Worm (Caenorhabditis elegans) whole organism, L4/young adult: ENCODE results near the gene str-101.

ENCODE experiments used
- W03F9.2 ChIP-seq: fragments of 150-350 bp; optimal IDR thresholded peaks from 2 replicates; lab custom pipeline; 2014; ENCODE audit warnings: missing biosample characterization, missing genetic modification characterization
- dao-5 ChIP-seq: sonication (generic microtip); optimal IDR thresholded peaks from 2 replicates; lab custom pipeline; 2016; ENCODE audit warnings: missing genotype, missing genetic modification characterization, moderate library complexity, missing compliant biosample characterization
- him-1 ChIP-seq: sonication (generic microtip); optimal IDR thresholded peaks from 2 replicates; lab custom pipeline; 2016; ENCODE audit warnings: missing genotype, missing genetic modification reagents, missing genetic modification characterization, missing compliant biosample characterization

str-101 gene

ce11 chrV:15730459-15730858 is 18.7 kb upstream of the str-101 start, which contains the start of gene Y6E2A.10:
TSS of gene Y6E2A.10 (minus strand) at chrV:15730559.
- TF ChIP-seq W03F9.2 (tag; lab: Kevin White, UChicago) (no peak), dao-5 (tag; lab: Kevin White, UChicago) (no peak), him-1 (tag; lab: Kevin White, UChicago) (no peak)

DNA sequence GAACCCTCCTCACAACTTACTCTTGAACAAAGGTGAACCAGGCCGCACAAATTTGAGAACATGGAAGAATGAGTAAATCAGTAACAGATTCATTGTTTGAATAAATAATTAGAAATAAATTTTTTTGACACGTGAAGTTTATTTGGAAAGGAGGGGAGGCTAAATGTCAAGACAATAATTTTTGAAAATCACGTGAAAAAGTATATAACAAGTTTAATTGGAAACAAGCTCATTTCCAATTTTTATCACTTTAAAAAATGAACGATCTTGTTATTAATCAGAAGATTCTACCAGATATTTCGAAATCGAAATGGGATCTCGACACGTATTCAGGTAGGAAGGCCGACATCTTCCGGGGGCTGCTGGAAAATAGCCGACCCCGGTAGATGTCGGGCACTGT is 14.8 kb upstream of the str-101 start, which contains the start of the genes irld-57 and sfxn-1.3:
Gene irld-57 (minus strand): TSS at position 101 of the 400 bp plus-strand sequence.
Gene sfxn-1.3 (plus strand): TSS at position 232 of the 400 bp plus-strand sequence.
- TF ChIP-seq him-1 (tag; lab: Kevin White, UChicago) (no peak), W03F9.2 (tag; lab: Kevin White, UChicago) (no peak), dao-5 (tag; lab: Kevin White, UChicago) (no peak)

DNA sequence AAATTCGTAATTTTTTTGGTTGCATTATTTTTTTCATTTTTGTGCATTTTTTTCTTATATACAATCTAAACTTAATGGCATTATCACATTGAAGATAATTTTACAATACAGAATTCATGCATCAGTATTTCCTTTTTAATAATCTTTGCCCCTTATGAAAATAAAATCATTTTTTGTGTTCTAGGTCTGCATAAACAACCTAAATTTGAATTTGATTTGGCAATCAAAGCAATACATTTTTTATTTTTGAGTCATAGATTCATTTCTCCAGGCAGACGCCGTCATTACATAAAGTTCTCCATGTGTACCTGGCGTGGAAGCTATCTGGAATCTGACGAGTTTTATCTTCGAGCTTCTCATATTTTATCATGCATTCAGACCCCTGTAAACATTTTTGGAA is 10.1 kb upstream of the str-101 start, which contains the start of gene srh-140:
Gene srh-140 (plus strand): TSS at position 301 of the 400 bp plus-strand sequence.
- TF ChIP-seq him-1 (tag; lab: Kevin White, UChicago) = no peak
- TF ChIP-seq dao-5 (tag; lab: Kevin White, UChicago) = no peak
- no peak for TF ChIP-seq W03F9.2 (tag; lab: Kevin White, UChicago)

DNA sequence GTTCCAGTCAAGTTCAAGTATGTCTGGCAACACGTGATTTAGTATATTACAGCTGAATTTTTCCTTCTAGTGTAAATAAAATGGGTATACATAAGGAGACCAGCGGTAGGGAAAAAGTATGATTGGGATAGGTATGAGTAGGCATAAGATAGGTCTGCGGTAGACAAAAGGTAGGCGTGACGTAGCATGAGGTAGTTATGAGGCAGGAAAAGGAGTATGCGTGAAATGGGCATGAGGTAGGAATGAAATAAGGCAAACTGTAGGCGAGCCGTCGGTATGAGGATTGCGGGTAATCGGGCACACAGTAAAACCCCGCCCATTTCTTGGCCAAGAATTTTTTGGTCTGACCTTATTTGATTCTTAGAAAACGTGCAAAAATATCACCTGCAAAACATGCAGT is 9.6 kb upstream of the str-101 start:
- TF ChIP-seq W03F9.2 (tag; lab: Kevin White, UChicago) (no peak), dao-5 (tag; lab: Kevin White, UChicago) (no peak), him-1 (tag; lab: Kevin White, UChicago) (no peak)

DNA sequence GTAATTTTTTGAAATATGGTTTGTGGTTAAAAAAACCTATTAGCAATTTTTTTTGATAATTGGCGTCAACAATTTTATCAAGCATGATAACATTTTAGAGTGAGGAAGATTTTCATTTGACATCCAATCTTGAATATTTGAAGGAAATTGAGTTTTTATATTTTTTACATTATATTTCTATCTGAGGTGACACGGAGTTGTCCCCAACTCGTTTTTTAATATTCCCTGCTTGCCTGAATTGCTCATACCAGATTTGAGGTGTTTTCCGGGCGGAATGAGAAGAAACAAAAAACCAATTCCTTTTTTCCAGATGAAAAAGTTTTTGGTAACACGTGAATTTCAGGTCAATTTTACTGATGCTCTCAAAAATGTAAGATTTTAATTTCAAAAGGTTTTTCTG is 7.8 kb upstream of the str-101 start, which contains the start of gene Y6E2A.7:
Gene Y6E2A.7 (plus strand): TSS at position 301 of the 400 bp plus-strand sequence.
- TF ChIP-seq W03F9.2 (tag; lab: Kevin White, UChicago) (no peak), him-1 (tag; lab: Kevin White, UChicago) (no peak), dao-5 (tag; lab: Kevin White, UChicago) (no peak)

DNA sequence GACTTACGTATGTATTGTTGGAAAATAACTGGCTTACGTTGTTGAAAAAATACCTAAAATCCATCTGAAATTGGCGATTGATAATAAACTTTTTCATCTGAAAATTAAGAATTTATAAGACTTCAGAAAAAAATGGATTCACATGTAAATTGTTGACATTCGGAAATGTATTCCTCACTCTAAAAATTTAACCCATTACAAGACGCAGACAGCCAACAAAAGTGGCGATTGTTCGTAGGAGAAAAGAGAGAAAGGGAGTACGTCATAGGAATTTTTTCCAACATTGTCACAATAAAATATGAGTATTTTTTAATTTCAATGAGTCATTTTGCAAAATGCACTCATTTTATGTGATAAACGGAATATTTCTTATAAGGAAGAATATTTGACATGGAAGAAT is 6.8 kb upstream of the str-101 start, which contains the start of gene Y6E2A.5:
Gene Y6E2A.5 (minus strand): TSS at position 101 of the 400 bp plus-strand sequence.
- no peak for TF ChIP-seq dao-5 (tag; lab: Kevin White, UChicago)
- TF ChIP-seq W03F9.2 (tag; lab: Kevin White, UChicago) = no peak
- no peak for TF ChIP-seq him-1 (tag; lab: Kevin White, UChicago)

- TF ChIP-seq dao-5 (tag; lab: Kevin White, UChicago) = no peak
- no peak for TF ChIP-seq W03F9.2 (tag; lab: Kevin White, UChicago)
- TF ChIP-seq him-1 (tag; lab: Kevin White, UChicago) = no peak
Observed at ce11 chrV:15716679-15717078, 4.9 kb upstream of the str-101 start, which contains the start of gene Y6E2A.4. TSS of gene Y6E2A.4 (minus strand) at chrV:15716779.

DNA sequence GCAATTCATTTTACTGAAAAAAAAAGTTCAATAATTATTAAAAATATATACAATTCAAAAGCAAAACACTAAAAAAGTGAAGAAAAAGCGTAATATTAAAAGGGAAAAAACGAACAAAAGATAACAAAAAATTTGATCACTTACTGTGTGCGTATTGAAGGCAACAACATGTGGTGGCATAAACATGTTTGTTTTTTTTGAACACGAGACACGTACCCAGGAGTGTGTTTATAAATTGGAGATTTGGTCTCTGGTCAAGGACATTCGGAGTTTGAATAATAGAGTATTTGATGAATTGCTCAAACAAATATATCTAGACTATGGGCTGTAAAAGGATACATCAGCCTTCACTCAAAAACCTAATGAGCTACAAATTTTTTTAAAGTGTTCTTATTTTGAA is 3.8 kb upstream of the str-101 start:
- TF ChIP-seq dao-5 (tag; lab: Kevin White, UChicago) (no peak), W03F9.2 (tag; lab: Kevin White, UChicago) (no peak), him-1 (tag; lab: Kevin White, UChicago) (no peak)

DNA sequence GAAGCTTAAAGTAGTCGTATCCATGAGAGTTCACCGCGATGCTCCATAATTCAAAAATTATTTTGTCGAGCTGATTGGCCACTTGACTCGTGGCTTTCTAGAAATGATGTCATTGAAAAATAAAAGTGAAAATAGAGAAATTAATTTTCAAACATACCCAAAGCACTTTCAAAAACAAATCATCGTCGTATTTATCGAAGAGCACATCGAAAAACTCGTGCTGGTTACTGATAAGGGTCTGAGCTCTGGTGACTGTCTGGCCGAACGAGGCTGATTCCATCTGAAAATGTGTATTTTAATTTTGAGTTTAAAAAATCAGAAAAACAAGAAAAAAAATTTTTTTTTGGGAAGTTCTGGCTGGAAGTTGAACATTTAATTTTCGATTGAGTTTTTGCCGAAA is 587 bp upstream of the str-101 start:
- TF ChIP-seq him-1 (tag; lab: Kevin White, UChicago) (no peak), dao-5 (tag; lab: Kevin White, UChicago) (no peak), W03F9.2 (tag; lab: Kevin White, UChicago) (no peak)

DNA sequence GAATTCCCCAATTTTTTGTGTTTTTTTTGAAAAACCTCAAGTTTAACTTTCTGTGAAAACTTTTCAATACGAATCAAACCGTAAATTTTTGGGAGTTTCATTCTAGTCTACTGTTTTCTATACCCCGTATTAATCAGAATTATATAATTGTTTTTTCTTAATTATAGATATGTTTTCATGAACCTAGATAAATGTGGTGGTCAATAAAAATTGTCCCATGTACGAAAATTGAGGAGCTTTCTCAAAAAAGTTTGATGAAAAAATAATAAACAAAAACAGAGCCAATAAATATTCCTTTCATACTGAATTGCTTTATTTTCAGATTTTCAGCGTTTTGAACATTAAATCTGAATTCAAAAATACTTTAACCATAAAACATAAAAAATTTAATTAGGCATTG is 1.4 kb downstream of the str-101 start, which contains the start of gene Y6E2A.1:
Gene Y6E2A.1 (minus strand): TSS at position 101 of the 400 bp plus-strand sequence.
- TF ChIP-seq W03F9.2 (tag; lab: Kevin White, UChicago) (no peak), dao-5 (tag; lab: Kevin White, UChicago) (no peak), him-1 (tag; lab: Kevin White, UChicago) (no peak)

DNA sequence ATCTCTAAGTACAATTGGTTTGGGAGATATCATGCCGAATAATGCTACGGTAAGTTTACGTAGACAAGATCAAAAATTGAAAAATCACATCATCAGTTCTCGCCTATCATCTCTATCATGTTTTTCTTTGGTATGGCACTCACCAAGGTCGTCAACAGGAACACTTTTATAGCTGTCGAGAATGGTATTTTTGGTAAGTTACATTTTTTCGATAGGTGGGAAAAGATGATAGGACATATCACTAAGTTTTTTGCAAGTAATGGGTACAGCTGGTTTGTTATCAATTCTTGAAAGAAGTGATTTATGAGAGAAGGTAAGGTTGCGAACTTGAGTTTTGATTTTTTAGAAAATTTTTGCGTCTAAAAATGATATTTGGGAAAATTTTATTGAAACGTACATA is 3.8 kb downstream of the str-101 start:
- TF ChIP-seq dao-5 (tag; lab: Kevin White, UChicago) (no peak), W03F9.2 (tag; lab: Kevin White, UChicago) (no peak), him-1 (tag; lab: Kevin White, UChicago) (no peak)

DNA sequence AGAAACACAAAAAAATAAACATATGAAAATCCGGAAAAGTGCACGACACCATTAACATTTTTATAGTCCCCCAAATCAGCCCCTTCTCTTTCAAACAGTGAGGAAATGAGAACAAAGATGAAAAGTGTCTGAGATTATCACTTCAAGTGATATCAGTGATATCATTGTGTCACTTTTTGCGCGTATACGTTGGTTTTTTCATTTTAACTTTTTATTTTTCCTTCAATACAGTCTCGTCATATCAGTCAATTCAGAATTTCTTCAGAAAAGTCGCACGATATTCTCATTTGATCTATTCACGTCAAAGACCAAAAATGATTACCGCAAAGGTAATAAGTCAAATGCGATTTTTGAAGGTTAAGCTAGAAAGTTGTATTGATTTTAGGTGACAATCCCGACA is 7.1 kb downstream of the str-101 start, which contains the start of gene twk-34:
Gene twk-34 (plus strand): TSS at position 216 of the 400 bp plus-strand sequence.
- TF ChIP-seq W03F9.2 (tag; lab: Kevin White, UChicago) (no peak), him-1 (tag; lab: Kevin White, UChicago) (no peak), dao-5 (tag; lab: Kevin White, UChicago) (no peak)

ce11 chrV:15702263-15702662 is 9.5 kb downstream of the str-101 start, which contains the start of gene nhr-53:
TSS of gene nhr-53 (minus strand) at chrV:15702363.
- TF ChIP-seq him-1 (tag; lab: Kevin White, UChicago) (no peak), W03F9.2 (tag; lab: Kevin White, UChicago) (no peak), dao-5 (tag; lab: Kevin White, UChicago) (no peak)

DNA sequence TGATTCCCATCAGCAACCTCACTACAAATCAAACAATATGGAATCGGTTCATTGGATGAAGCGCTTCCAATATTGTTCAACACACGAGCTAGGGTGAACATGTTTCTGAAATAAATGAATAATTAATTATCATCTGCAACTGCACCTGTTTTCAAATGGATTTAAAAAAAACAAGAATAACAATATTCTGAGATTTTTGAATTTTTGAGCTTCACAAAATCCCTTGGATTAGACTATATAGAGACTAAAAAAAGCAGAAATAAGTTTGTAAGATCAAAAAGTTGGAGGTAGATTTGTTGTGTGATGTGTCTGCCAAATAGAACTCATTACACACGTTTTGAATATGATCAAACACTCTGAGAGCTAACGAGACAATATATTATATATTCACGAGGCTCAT is 12.0 kb downstream of the str-101 start, which contains the start of gene nhr-199:
Gene nhr-199 (minus strand): TSS at position 101 of the 400 bp plus-strand sequence.
- TF ChIP-seq him-1 (tag; lab: Kevin White, UChicago) (no peak), W03F9.2 (tag; lab: Kevin White, UChicago) (no peak), dao-5 (tag; lab: Kevin White, UChicago) (no peak)
